Worm (Caenorhabditis elegans) whole organism, late embryonic: ENCODE measurements around the gene B0334.13.

Source experiments
- C08G9.2 ChIP-seq: sonication (generic microtip); optimal IDR thresholded peaks from 2 replicates; lab custom pipeline; 2016; ENCODE audit warnings: mild to moderate bottlenecking, missing genetic modification characterization, moderate library complexity, missing compliant biosample characterization
- C38D4.7 ChIP-seq: fragments of 200-800 bp; sonication (Bioruptor generic); optimal IDR thresholded peaks from 2 replicates; lab custom pipeline; 2018; ENCODE audit warnings: mild to moderate bottlenecking, missing genetic modification characterization, moderate library complexity, missing compliant biosample characterization
- F13H6.1 ChIP-seq: sonication (generic microtip); optimal IDR thresholded peaks from 2 replicates; lab custom pipeline; 2016; ENCODE audit warnings: missing genetic modification characterization, missing compliant biosample characterization
- K02D7.2 ChIP-seq: sonication (generic microtip); optimal IDR thresholded peaks from 2 replicates; lab custom pipeline; 2017; ENCODE audit warnings: mild to moderate bottlenecking, missing genetic modification characterization, missing compliant biosample characterization
- T23F11.4 ChIP-seq: fragments of 200-800 bp; sonication (Bioruptor generic); optimal IDR thresholded peaks from 2 replicates; lab custom pipeline; 2018; ENCODE audit warnings: mild to moderate bottlenecking, missing genetic modification characterization, missing compliant biosample characterization
- Y22D7AL.16 ChIP-seq: sonication (generic microtip); optimal IDR thresholded peaks from 2 replicates; lab custom pipeline; 2016; ENCODE audit warnings: missing genetic modification characterization, missing compliant biosample characterization
- ama-1 ChIP-seq: fragments of 150-350 bp; optimal IDR thresholded peaks from 2 replicates; lab custom pipeline; 2014
- ceh-19 ChIP-seq: fragments of 200-800 bp; sonication (Bioruptor generic); optimal IDR thresholded peaks from 2 replicates; lab custom pipeline; 2018; ENCODE audit warnings: mild to moderate bottlenecking, missing genetic modification characterization, missing compliant biosample characterization
- ceh-24 ChIP-seq: sonication (generic microtip); optimal IDR thresholded peaks from 2 replicates; lab custom pipeline; 2016; ENCODE audit warnings: mild to moderate bottlenecking, missing genetic modification characterization, missing compliant biosample characterization
- ceh-48 ChIP-seq: sonication (generic microtip); optimal IDR thresholded peaks from 2 replicates; lab custom pipeline; 2016; ENCODE audit warnings: missing genetic modification characterization, inconsistent platforms, missing compliant biosample characterization
- ceh-6 ChIP-seq: fragments of 200-800 bp; sonication (Bioruptor generic); optimal IDR thresholded peaks from 2 replicates; lab custom pipeline; 2018; ENCODE audit warnings: mild to moderate bottlenecking, missing genetic modification characterization, missing compliant biosample characterization
- ceh-9 ChIP-seq: sonication (generic microtip); optimal IDR thresholded peaks from 2 replicates; lab custom pipeline; 2016; ENCODE audit warnings: mild to moderate bottlenecking, missing genetic modification characterization, inconsistent platforms, missing compliant biosample characterization
- dve-1 ChIP-seq: sonication (generic microtip); optimal IDR thresholded peaks from 2 replicates; lab custom pipeline; 2017; ENCODE audit warnings: antibody characterized with exemption, mild to moderate bottlenecking, missing genetic modification characterization, missing compliant biosample characterization
- eyg-1 ChIP-seq: sonication (generic microtip); optimal IDR thresholded peaks from 2 replicates; lab custom pipeline; 2016; ENCODE audit warnings: missing genotype, missing genetic modification characterization, missing compliant biosample characterization
- hlh-15 ChIP-seq: sonication (generic microtip); optimal IDR thresholded peaks from 2 replicates; lab custom pipeline; 2016; ENCODE audit warnings: missing genetic modification characterization, missing compliant biosample characterization
- hlh-30 ChIP-seq: sonication (generic microtip); optimal IDR thresholded peaks from 2 replicates; lab custom pipeline; 2017; ENCODE audit warnings: antibody characterized with exemption, missing genetic modification characterization, missing compliant biosample characterization; ENCODE audit not compliant: insufficient read depth
- lin-11 ChIP-seq: fragments of 200-800 bp; sonication (Bioruptor generic); optimal IDR thresholded peaks from 2 replicates; lab custom pipeline; 2018; ENCODE audit warnings: mild to moderate bottlenecking, missing genetic modification characterization, missing compliant biosample characterization
- madf-2 ChIP-seq: sonication (generic microtip); optimal IDR thresholded peaks from 2 replicates; lab custom pipeline; 2017; ENCODE audit warnings: missing genetic modification characterization, missing compliant biosample characterization
- mec-3 ChIP-seq: sonication (generic microtip); optimal IDR thresholded peaks from 2 replicates; lab custom pipeline; 2016; ENCODE audit warnings: borderline replicate concordance, missing genetic modification characterization, missing compliant biosample characterization
- nhr-232 ChIP-seq: sonication (generic microtip); optimal IDR thresholded peaks from 2 replicates; lab custom pipeline; 2016; ENCODE audit warnings: missing genetic modification characterization, missing compliant biosample characterization
- odd-2 ChIP-seq: sonication (generic microtip); optimal IDR thresholded peaks from 2 replicates; lab custom pipeline; 2017; ENCODE audit warnings: antibody characterized with exemption, mild to moderate bottlenecking, missing genetic modification characterization, missing compliant biosample characterization
- pax-1 ChIP-seq: fragments of 150-350 bp; optimal IDR thresholded peaks from 2 replicates; lab custom pipeline; 2014; ENCODE audit warnings: missing biosample characterization, missing genetic modification characterization
- pha-2 ChIP-seq: sonication (generic microtip); optimal IDR thresholded peaks from 2 replicates; lab custom pipeline; 2017; ENCODE audit warnings: mild to moderate bottlenecking, missing genetic modification characterization, missing compliant biosample characterization
- pha-4 ChIP-seq: fragments of 150-350 bp; optimal IDR thresholded peaks from 2 replicates; lab custom pipeline; 2018; ENCODE audit warnings: missing biosample characterization, missing genetic modification reagents, missing genetic modification characterization
- rnt-1 ChIP-seq: sonication (generic microtip); optimal IDR thresholded peaks from 2 replicates; lab custom pipeline; 2016; ENCODE audit warnings: missing genetic modification characterization, missing compliant biosample characterization
- sox-2 ChIP-seq: fragments of 200-800 bp; sonication (Bioruptor generic); IDR thresholded peaks from 2 replicates; pipeline ENCODE4 v1.3.6; 2022; ENCODE audit warnings: missing genetic modification reagents, missing genetic modification characterization, missing compliant biosample characterization
- sox-4 ChIP-seq: sonication (generic microtip); optimal IDR thresholded peaks from 2 replicates; lab custom pipeline; 2017; ENCODE audit warnings: mild to moderate bottlenecking, missing genetic modification characterization, inconsistent platforms, missing compliant biosample characterization
- syd-9 ChIP-seq: sonication (generic microtip); optimal IDR thresholded peaks from 2 replicates; lab custom pipeline; 2016; ENCODE audit warnings: mild to moderate bottlenecking, missing genetic modification characterization, moderate library complexity, missing compliant biosample characterization
- tbx-2 ChIP-seq: sonication (generic microtip); optimal IDR thresholded peaks from 2 replicates; lab custom pipeline; 2016; ENCODE audit warnings: missing genetic modification characterization, missing compliant biosample characterization
- tbx-7 ChIP-seq: sonication (generic microtip); optimal IDR thresholded peaks from 2 replicates; lab custom pipeline; 2016; ENCODE audit warnings: missing genotype, missing genetic modification characterization, missing compliant biosample characterization
- ttx-3 ChIP-seq: sonication (generic microtip); optimal IDR thresholded peaks from 2 replicates; lab custom pipeline; 2016; ENCODE audit warnings: missing genetic modification reagents, missing genetic modification characterization, missing compliant biosample characterization
- unc-3 ChIP-seq, 2 experiments: fragments of 200-800 bp in 1 of 2; sonication (Bioruptor generic) in 1 of 2; sonication (generic microtip) in 1 of 2; conservative IDR thresholded peaks in 1 of 2; optimal IDR thresholded peaks in 1 of 2; 2 replicates each; pipeline versions ENCODE4 v1.3.6 to Lab custom; 2016 to 2022; ENCODE audit warnings: missing compliant biosample characterization in 2 of 2, missing genetic modification characterization in 2 of 2, missing genetic modification reagents in 1 of 2
- unc-42 ChIP-seq: sonication (generic microtip); optimal IDR thresholded peaks from 2 replicates; lab custom pipeline; 2016; ENCODE audit warnings: missing genotype, missing genetic modification characterization, missing compliant biosample characterization
- unc-55 ChIP-seq: sonication (generic microtip); optimal IDR thresholded peaks from 2 replicates; lab custom pipeline; 2017; ENCODE audit warnings: missing biosample characterization, missing genetic modification reagents, missing genetic modification characterization
- zip-5 ChIP-seq: sonication (generic microtip); optimal IDR thresholded peaks from 2 replicates; lab custom pipeline; 2016; ENCODE audit warnings: missing genetic modification characterization, missing compliant biosample characterization
- ztf-16 ChIP-seq: sonication (generic microtip); optimal IDR thresholded peaks from 2 replicates; lab custom pipeline; 2017; ENCODE audit warnings: missing genetic modification characterization, missing compliant biosample characterization

The B0334.13 gene

ce11 chrII:11453025-11453424, 35.1 kb upstream of the B0334.13 start, which contains the start of gene rsp-1 (continued):
- TF ChIP-seq tbx-2 (tag; lab: Kevin White, UChicago) (peak; percentile 77), mec-3 (tag; lab: Kevin White, UChicago) (no peak), ceh-9 (no peak), pha-4 (tag; lab: Kevin White, UChicago) (no peak), unc-55 (GFP tag; lab: Kevin White, UChicago) (peak; percentile 34), syd-9 (tag; lab: Kevin White, UChicago) (peak; percentile 45), zip-5 (tag; lab: Kevin White, UChicago) (no peak), tbx-7 (tag; lab: Kevin White, UChicago) (no peak), lin-11 (no peak), hlh-15 (tag; lab: Kevin White, UChicago) (no peak), ceh-6 (GFP tag; lab: Kevin White, UChicago) (peak; percentile 36), eyg-1 (tag; lab: Kevin White, UChicago) (no peak), T23F11.4 (GFP tag; lab: Kevin White, UChicago) (peak; percentile 8), pax-1 (tag; lab: Kevin White, UChicago) (no peak), F13H6.1 (tag; lab: Kevin White, UChicago) (peak; percentile 40), K02D7.2 (tag; lab: Kevin White, UChicago) (no peak)

- TF ChIP-seq ama-1 (lab: Kevin White, UChicago) (no peak), tbx-2 (tag; lab: Kevin White, UChicago) (no peak), sox-2 (GFP tag; lab: Robert Waterston, UW) (no peak), ceh-24 (tag; lab: Kevin White, UChicago) (no peak), ztf-16 (tag; lab: Kevin White, UChicago) (no peak), ceh-9 (no peak), unc-3 (GFP tag; conservative IDR thresholded peaks at IDR 0.05; lab: Robert Waterston, UW) (no peak), unc-3 (tag; optimal IDR thresholded peaks at IDR 0.05; lab: Kevin White, UChicago) (no peak), F13H6.1 (tag; lab: Kevin White, UChicago) (no peak), tbx-7 (tag; lab: Kevin White, UChicago) (no peak), ceh-48 (tag; lab: Kevin White, UChicago) (no peak), unc-42 (tag; lab: Kevin White, UChicago) (no peak), pha-2 (tag; lab: Kevin White, UChicago) (no peak), sox-4 (tag; lab: Kevin White, UChicago) (no peak), C08G9.2 (tag; lab: Kevin White, UChicago) (no peak), odd-2 (tag; lab: Kevin White, UChicago) (no peak), hlh-30 (tag; lab: Kevin White, UChicago) (no peak), madf-2 (no peak), ceh-19 (GFP tag; lab: Kevin White, UChicago) (no peak)
These were observed 34.5 kb upstream of the B0334.13 start for ce11 chrII:11453639-11454038.

- no peak for TF ChIP-seq ttx-3 (tag; lab: Kevin White, UChicago)
These were observed 33.0 kb upstream of the B0334.13 start for ce11 chrII:11455140-11455539.

ce11 chrII:11455715-11456114, 32.4 kb upstream of the B0334.13 start:
- TF ChIP-seq ztf-16 (tag; lab: Kevin White, UChicago) (no peak), dve-1 (tag; lab: Kevin White, UChicago) (no peak), nhr-232 (tag; lab: Kevin White, UChicago) (no peak), C38D4.7 (no peak)

ce11 chrII:11459883-11460282, 28.2 kb upstream of the B0334.13 start:
- TF ChIP-seq rnt-1 (tag; lab: Kevin White, UChicago) (no peak), Y22D7AL.16 (tag; lab: Kevin White, UChicago) (no peak), ceh-24 (tag; lab: Kevin White, UChicago) (no peak)
